Worm (Caenorhabditis elegans) whole organism, L4/young adult: Measurements from ENCODE around the gene twk-46.

Experiments
- W03F9.2 ChIP-seq: fragments of 150-350 bp; optimal IDR thresholded peaks from 2 replicates; lab custom pipeline; 2014; ENCODE audit warnings: missing biosample characterization, missing genetic modification characterization
- dao-5 ChIP-seq: sonication (generic microtip); optimal IDR thresholded peaks from 2 replicates; lab custom pipeline; 2016; ENCODE audit warnings: missing genotype, missing genetic modification characterization, moderate library complexity, missing compliant biosample characterization
- him-1 ChIP-seq: sonication (generic microtip); optimal IDR thresholded peaks from 2 replicates; lab custom pipeline; 2016; ENCODE audit warnings: missing genotype, missing genetic modification reagents, missing genetic modification characterization, missing compliant biosample characterization

- no peak for TF ChIP-seq him-1 (tag; lab: Kevin White, UChicago)
- no peak for TF ChIP-seq dao-5
- no peak for TF ChIP-seq W03F9.2 (tag; lab: Kevin White, UChicago)
Observed at ce11 chrV:19013215-19013614, 46.8 kb upstream of the twk-46 start.
